Worm (Caenorhabditis elegans): ENCODE measurements around the gene T13C2.3.

DNA sequence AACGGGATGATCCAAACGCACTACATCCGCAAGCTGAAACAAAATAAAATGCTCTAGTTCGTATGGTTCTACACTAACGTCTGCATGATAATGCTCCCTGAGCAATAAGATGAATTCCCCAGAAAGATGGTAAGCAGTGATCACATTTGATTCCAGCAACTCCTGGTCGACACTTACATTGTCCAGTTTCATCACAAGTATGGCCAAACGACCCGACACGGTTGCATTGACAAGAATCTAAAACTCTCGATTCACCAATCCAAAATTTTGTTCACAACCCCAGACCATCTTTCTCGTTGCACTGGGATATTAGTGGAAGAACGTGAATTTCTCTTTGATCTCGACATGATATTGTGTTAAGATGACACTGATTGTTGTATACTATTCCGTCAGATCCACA, 19.0 kb upstream of the T13C2.3 start:
- no peak for TF ChIP-seq ceh-6 (GFP tag; optimal IDR thresholded peaks at IDR 0.05)
- TF ChIP-seq npax-4 (tag; optimal IDR thresholded peaks at IDR 0.05), result no peak
- no peak for TF ChIP-seq hlh-8 (tag; optimal IDR thresholded peaks at IDR 0.05)
- no peak for TF ChIP-seq fkh-10 (GFP tag; optimal IDR thresholded peaks at IDR 0.05)
- no peak for TF ChIP-seq elt-2 (tag; optimal IDR thresholded peaks at IDR 0.05)
- TF ChIP-seq pha-4 (tag; optimal IDR thresholded peaks at IDR 0.05), result no peak
- no peak for TF ChIP-seq ceh-48 (tag; optimal IDR thresholded peaks at IDR 0.05)
- no peak for TF ChIP-seq sdc-2 (tag; optimal IDR thresholded peaks at IDR 0.05)
- TF ChIP-seq ama-1 (optimal IDR thresholded peaks at IDR 0.05), result no peak
- no peak for TF ChIP-seq ceh-9 (tag; optimal IDR thresholded peaks at IDR 0.05)
- TF ChIP-seq C38D4.7 (GFP tag; optimal IDR thresholded peaks at IDR 0.05), result no peak
- TF ChIP-seq ceh-2 (tag; optimal IDR thresholded peaks at IDR 0.05), result no peak
- no peak for TF ChIP-seq pros-1 (tag; optimal IDR thresholded peaks at IDR 0.05)
